Worm (Caenorhabditis elegans) whole organism, L4/young adult: ENCODE data around the gene Y48D7A.1.

Experiments used
- W03F9.2 ChIP-seq: fragments of 150-350 bp; optimal IDR thresholded peaks from 2 replicates; lab custom pipeline; 2014; ENCODE audit warnings: missing biosample characterization, missing genetic modification characterization
- dao-5 ChIP-seq: sonication (generic microtip); optimal IDR thresholded peaks from 2 replicates; lab custom pipeline; 2016; ENCODE audit warnings: missing genotype, missing genetic modification characterization, moderate library complexity, missing compliant biosample characterization

DNA sequence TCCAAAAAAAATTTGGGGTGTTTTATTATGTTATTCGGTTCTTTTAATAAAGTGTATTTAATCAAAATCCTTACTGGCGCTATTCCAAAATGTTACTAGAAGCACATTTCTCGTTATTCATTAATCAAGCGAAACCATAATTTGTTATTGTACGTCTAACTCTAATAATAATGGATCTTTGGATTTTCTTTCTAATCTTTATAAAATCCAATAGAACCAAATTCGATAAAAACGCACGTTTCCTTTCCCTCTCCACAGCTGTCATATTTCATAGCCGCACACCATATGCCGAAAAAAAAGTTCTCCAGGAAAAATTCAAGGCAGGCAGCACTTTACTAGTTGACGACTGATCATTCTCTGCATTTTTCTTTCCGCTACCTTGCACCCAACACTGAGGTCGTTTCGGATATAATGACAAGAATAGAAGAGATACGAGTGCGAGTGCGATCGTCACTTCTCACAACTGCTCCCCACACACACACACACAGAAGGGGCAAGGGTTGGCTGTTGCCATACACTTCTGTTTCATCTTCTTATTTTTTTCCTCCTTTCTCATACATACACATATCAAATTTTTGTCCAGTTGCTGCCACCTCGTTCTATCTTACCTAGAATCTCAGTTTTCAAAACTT is 14.4 kb downstream of the Y48D7A.1 start:
- TF ChIP-seq dao-5 (tag; lab: Kevin White, UChicago): no peak
- no peak for TF ChIP-seq W03F9.2 (tag; lab: Kevin White, UChicago)
